Fruit fly (Drosophila melanogaster) whole organism, prepupa: ENCODE results near the gene Art1.

ENCODE experiments used
- Blimp-1 ChIP-seq: fragments of 200-800 bp; sonication (Bioruptor generic); optimal IDR thresholded peaks from 3 replicates; lab custom pipeline; 2017; ENCODE audit warnings: missing biosample characterization, missing genetic modification characterization, mild to moderate bottlenecking, moderate library complexity, missing genetic modification reagents
- CG10631 ChIP-seq: fragments of 200-800 bp; sonication (Bioruptor generic); optimal IDR thresholded peaks from 2 replicates; lab custom pipeline; 2016; ENCODE audit warnings: missing biosample characterization, missing genetic modification characterization
- CG10669 ChIP-seq: fragments of 200-800 bp; sonication (Bioruptor generic); optimal IDR thresholded peaks from 3 replicates; lab custom pipeline; 2018; ENCODE audit warnings: missing biosample characterization, mild to moderate bottlenecking, missing genetic modification characterization, moderate library complexity
- CG11294 ChIP-seq: fragments of 200-800 bp; sonication (Bioruptor generic); IDR thresholded peaks from 2 replicates; pipeline ENCODE4 v1.3.6; 2022; ENCODE audit warnings: missing biosample characterization, missing genetic modification characterization
- CG11762 ChIP-seq: fragments of 200-800 bp; sonication (Bioruptor generic); optimal IDR thresholded peaks from 3 replicates; lab custom pipeline; 2016; ENCODE audit warnings: missing biosample characterization, missing genetic modification characterization; ENCODE audit not compliant: insufficient read depth
- CG11902 ChIP-seq: fragments of 200-800 bp; sonication (Bioruptor generic); optimal IDR thresholded peaks from 3 replicates; lab custom pipeline; 2016; ENCODE audit warnings: missing biosample characterization, missing genetic modification characterization
- CG15336 ChIP-seq: fragments of 200-800 bp; sonication (Bioruptor generic); IDR thresholded peaks from 2 replicates; pipeline ENCODE4 v1.3.6; 2022; ENCODE audit warnings: missing biosample characterization, missing genetic modification characterization
- CG16779 ChIP-seq: fragments of 200-800 bp; sonication (Bioruptor generic); optimal IDR thresholded peaks from 3 replicates; lab custom pipeline; 2017; ENCODE audit warnings: missing biosample characterization, mild to moderate bottlenecking, missing genetic modification characterization
- CG32006 ChIP-seq: fragments of 200-800 bp; sonication (Bioruptor generic); optimal IDR thresholded peaks from 3 replicates; lab custom pipeline; 2017; ENCODE audit warnings: missing biosample characterization, mild to moderate bottlenecking, missing genetic modification characterization
- CG4318 ChIP-seq: fragments of 200-800 bp; sonication (Bioruptor generic); optimal IDR thresholded peaks from 3 replicates; lab custom pipeline; 2017; ENCODE audit warnings: missing biosample characterization, mild to moderate bottlenecking, missing genetic modification characterization
- CG6163 ChIP-seq: fragments of 200-800 bp; sonication (Bioruptor generic); IDR thresholded peaks from 3 replicates; pipeline ENCODE4 v1.3.6; 2022; ENCODE audit warnings: missing biosample characterization, missing genetic modification characterization
- CG6276 ChIP-seq: fragments of 200-800 bp; sonication (Bioruptor generic); optimal IDR thresholded peaks from 2 replicates; lab custom pipeline; 2017; ENCODE audit warnings: missing biosample characterization, mild to moderate bottlenecking, missing genetic modification characterization
- CG6792 ChIP-seq: fragments of 200-800 bp; sonication (Bioruptor generic); optimal IDR thresholded peaks from 3 replicates; lab custom pipeline; 2016; ENCODE audit warnings: missing biosample characterization, missing genetic modification characterization
- CG6808 ChIP-seq: fragments of 200-800 bp; sonication (Bioruptor generic); optimal IDR thresholded peaks from 3 replicates; lab custom pipeline; 2017; ENCODE audit warnings: missing biosample characterization, missing genetic modification characterization, mild to moderate bottlenecking, moderate library complexity, missing genetic modification reagents
- CG6854 ChIP-seq: fragments of 200-800 bp; sonication (Bioruptor generic); optimal IDR thresholded peaks from 2 replicates; lab custom pipeline; 2017; ENCODE audit warnings: missing biosample characterization, mild to moderate bottlenecking, missing genetic modification characterization
- CG8119 ChIP-seq: fragments of 200-800 bp; sonication (Bioruptor generic); IDR thresholded peaks from 3 replicates; pipeline ENCODE4 v1.3.6; 2022; ENCODE audit warnings: missing biosample characterization, missing genetic modification characterization
- CG8632 ChIP-seq: fragments of 200-800 bp; sonication (Bioruptor generic); optimal IDR thresholded peaks from 3 replicates; lab custom pipeline; 2016; ENCODE audit warnings: missing biosample characterization, missing genetic modification characterization
- CG9139 ChIP-seq: fragments of 200-800 bp; sonication (Bioruptor generic); optimal IDR thresholded peaks from 3 replicates; lab custom pipeline; 2017; ENCODE audit warnings: missing biosample characterization, mild to moderate bottlenecking, missing genetic modification characterization
- Eip78C ChIP-seq: fragments of 200-800 bp; sonication (Bioruptor generic); peaks from one replicate; lab custom pipeline; 2016; ENCODE audit warnings: missing biosample characterization, missing genetic modification characterization
- Eip93F ChIP-seq: fragments of 200-800 bp; sonication (Bioruptor generic); optimal IDR thresholded peaks from 2 replicates; lab custom pipeline; 2016; ENCODE audit warnings: missing biosample characterization, mild to moderate bottlenecking, missing genetic modification characterization
- Ets21C ChIP-seq: fragments of 200-800 bp; sonication (Bioruptor generic); optimal IDR thresholded peaks from 3 replicates; lab custom pipeline; 2016; ENCODE audit warnings: missing biosample characterization, missing genetic modification characterization
- Hr4 ChIP-seq: fragments of 200-800 bp; sonication (Bioruptor generic); optimal IDR thresholded peaks from 3 replicates; lab custom pipeline; 2016; ENCODE audit warnings: missing biosample characterization, missing genetic modification characterization
- Lpt ChIP-seq: fragments of 200-800 bp; sonication (Bioruptor generic); optimal IDR thresholded peaks from 3 replicates; lab custom pipeline; 2016; ENCODE audit warnings: missing biosample characterization, missing genetic modification characterization
- Met ChIP-seq: fragments of 200-800 bp; sonication (Bioruptor generic); optimal IDR thresholded peaks from 3 replicates; lab custom pipeline; 2016; ENCODE audit warnings: missing biosample characterization, missing genetic modification characterization
- OdsH ChIP-seq: fragments of 200-800 bp; sonication (Bioruptor generic); optimal IDR thresholded peaks from 3 replicates; lab custom pipeline; 2016; ENCODE audit warnings: missing biosample characterization, missing genetic modification characterization
- Sox102F ChIP-seq: fragments of 200-800 bp; sonication (Bioruptor generic); optimal IDR thresholded peaks from 2 replicates; lab custom pipeline; 2016; ENCODE audit warnings: missing biosample characterization, mild to moderate bottlenecking, missing genetic modification characterization
- Sox14 ChIP-seq: fragments of 200-800 bp; sonication (Bioruptor generic); optimal IDR thresholded peaks from 3 replicates; lab custom pipeline; 2016; ENCODE audit warnings: missing biosample characterization, missing genetic modification characterization
- achi ChIP-seq: fragments of 200-800 bp; sonication (Bioruptor generic); optimal IDR thresholded peaks from 3 replicates; lab custom pipeline; 2016; ENCODE audit warnings: missing biosample characterization, missing genetic modification characterization
- acj6 ChIP-seq: fragments of 200-800 bp; sonication (Bioruptor generic); optimal IDR thresholded peaks from 3 replicates; lab custom pipeline; 2016; ENCODE audit warnings: missing biosample characterization, missing genetic modification characterization
- cyc ChIP-seq: fragments of 200-800 bp; sonication (Bioruptor generic); optimal IDR thresholded peaks from 3 replicates; lab custom pipeline; 2016; ENCODE audit warnings: missing biosample characterization, missing genetic modification characterization
- dsx ChIP-seq: fragments of 200-800 bp; optimal IDR thresholded peaks from 3 replicates; lab custom pipeline; 2019; ENCODE audit warnings: missing biosample characterization, mild to moderate bottlenecking, missing genetic modification characterization, moderate library complexity; ENCODE audit not compliant: poor library complexity, severe bottlenecking
- eg ChIP-seq: fragments of 200-800 bp; sonication (Bioruptor generic); IDR thresholded peaks from 3 replicates; pipeline ENCODE4 v1.3.6; 2022; ENCODE audit warnings: missing biosample characterization, missing genetic modification characterization
- esn ChIP-seq: fragments of 200-800 bp; sonication (Bioruptor generic); optimal IDR thresholded peaks from 2 replicates; lab custom pipeline; 2016; ENCODE audit warnings: missing biosample characterization, mild to moderate bottlenecking, missing genetic modification characterization, moderate library complexity
- fd59A ChIP-seq: fragments of 200-800 bp; sonication (Bioruptor generic); optimal IDR thresholded peaks from 2 replicates; lab custom pipeline; 2017; ENCODE audit warnings: missing biosample characterization, mild to moderate bottlenecking, missing genetic modification characterization, missing genetic modification reagents
- fd85E ChIP-seq: fragments of 200-800 bp; sonication (Bioruptor generic); optimal IDR thresholded peaks from 3 replicates; lab custom pipeline; 2016; ENCODE audit warnings: missing biosample characterization, missing genetic modification characterization
- fkh ChIP-seq: fragments of 200-800 bp; sonication (Bioruptor generic); optimal IDR thresholded peaks from 3 replicates; lab custom pipeline; 2017; ENCODE audit warnings: missing biosample characterization, mild to moderate bottlenecking, missing genetic modification characterization, moderate library complexity
- lz ChIP-seq: fragments of 200-800 bp; sonication (Bioruptor generic); optimal IDR thresholded peaks from 3 replicates; lab custom pipeline; 2016; ENCODE audit warnings: missing biosample characterization, missing genetic modification characterization
- net ChIP-seq: fragments of 200-800 bp; sonication (Bioruptor generic); optimal IDR thresholded peaks from 3 replicates; lab custom pipeline; 2016; ENCODE audit warnings: missing biosample characterization, missing genetic modification characterization
- pdm3 ChIP-seq: fragments of 200-800 bp; sonication (Bioruptor generic); optimal IDR thresholded peaks from 3 replicates; lab custom pipeline; 2016; ENCODE audit warnings: missing biosample characterization, missing genetic modification characterization
- salr ChIP-seq, 2 experiments: fragments of 200-800 bp; sonication (Bioruptor generic); optimal IDR thresholded peaks; 3 replicates each; lab custom pipeline; 2016 to 2018; ENCODE audit warnings: missing biosample characterization in 2 of 2, missing genetic modification characterization in 2 of 2, mild to moderate bottlenecking in 1 of 2
- spab ChIP-seq: fragments of 200-800 bp; sonication (Bioruptor generic); optimal IDR thresholded peaks from 2 replicates; lab custom pipeline; 2017; ENCODE audit warnings: missing biosample characterization, mild to moderate bottlenecking, missing genetic modification characterization, missing genetic modification reagents
- ss ChIP-seq, 2 experiments: fragments of 200-800 bp; sonication (Bioruptor generic); optimal IDR thresholded peaks; 2 replicates in 1 of 2; 3 replicates in 1 of 2; lab custom pipeline; 2017 to 2018; ENCODE audit warnings: mild to moderate bottlenecking in 2 of 2, missing biosample characterization in 2 of 2, missing genetic modification characterization in 2 of 2, moderate library complexity in 1 of 2
- svp ChIP-seq: fragments of 200-800 bp; sonication (Bioruptor generic); peaks from one replicate; lab custom pipeline; 2016; ENCODE audit warnings: missing biosample characterization, missing genetic modification characterization
- topi ChIP-seq: fragments of 200-800 bp; sonication (Bioruptor generic); optimal IDR thresholded peaks from 3 replicates; lab custom pipeline; 2016; ENCODE audit warnings: missing biosample characterization, missing genetic modification characterization

Art1 gene

dm6 chr3R:10778151-10778550, 9.9 kb downstream of the Art1 start:
- TF ChIP-seq CG6276 (no peak), CG15336 (GFP tag; lab: Robert Waterston, UW) (no peak), Met (no peak), CG11762 (no peak), Sox102F (GFP tag; lab: Kevin White, UChicago) (no peak), CG6163 (GFP tag; lab: Robert Waterston, UW) (no peak), Eip78C (GFP tag; lab: Kevin White, UChicago) (no peak), topi (GFP tag; lab: Kevin White, UChicago) (no peak), Blimp-1 (GFP tag; lab: Kevin White, UChicago) (no peak), CG8632 (no peak), salr (GFP tag; optimal IDR thresholded peaks at IDR 0.05; lab: Kevin White, UChicago) (no peak), Lpt (GFP tag; lab: Kevin White, UChicago) (no peak)

- TF ChIP-seq Eip78C (GFP tag; lab: Kevin White, UChicago) (peak; percentile 49), CG10669 (no peak)
Observed at dm6 chr3R:10777274-10777673, 10.8 kb downstream of the Art1 start, which contains the start of the genes CG45076, CG45078 and fau. TSS of gene CG45076 (minus strand) at chr3R:10777374. TSS of gene CG45078 (minus strand) at chr3R:10777374. TSS of gene fau (minus strand) at chr3R:10777374.

dm6 chr3R:10776047-10776659, 11.9 kb downstream of the Art1 start:
- TF ChIP-seq acj6 (GFP tag; lab: Kevin White, UChicago): no peak
- TF ChIP-seq spab (GFP tag; lab: Kevin White, UChicago): no peak
- TF ChIP-seq fkh (GFP tag; lab: Kevin White, UChicago): no peak
- TF ChIP-seq CG16779: no peak
- TF ChIP-seq CG15336 (GFP tag; lab: Robert Waterston, UW): no peak
- no peak for TF ChIP-seq Met
- TF ChIP-seq Eip93F (GFP tag; lab: Kevin White, UChicago): no peak
- TF ChIP-seq CG10669: no peak
- TF ChIP-seq CG8632: no peak

- TF ChIP-seq CG10631 (GFP tag; lab: Kevin White, UChicago) (no peak), CG15336 (GFP tag; lab: Robert Waterston, UW) (peak; percentile 67), ss (GFP tag; optimal IDR thresholded peaks at IDR 0.05; lab: Kevin White, UChicago) (no peak), OdsH (GFP tag; lab: Kevin White, UChicago) (no peak), fd85E (GFP tag; lab: Kevin White, UChicago) (no peak), CG16779 (no peak), CG4318 (GFP tag; lab: Kevin White, UChicago) (no peak), net (GFP tag; lab: Kevin White, UChicago) (no peak), CG8632 (no peak), svp (GFP tag; lab: Kevin White, UChicago) (no peak), Hr4 (peak; percentile 36), eg (GFP tag; lab: Robert Waterston, UW) (no peak; the same call in none of the 3 replicates), topi (GFP tag; lab: Kevin White, UChicago) (no peak), CG11762 (peak; percentile 23), CG6276 (no peak), pdm3 (GFP tag; lab: Kevin White, UChicago) (peak; percentile 40), fkh (GFP tag; lab: Kevin White, UChicago) (no peak), CG9139 (no peak), Ets21C (GFP tag; lab: Kevin White, UChicago) (no peak), CG8119 (GFP tag; lab: Robert Waterston, UW) (peak; percentile 56; the same call in 2 of the 3 replicates), CG6792 (GFP tag; lab: Kevin White, UChicago) (peak; percentile 2), CG11294 (GFP tag; lab: Robert Waterston, UW) (peak; percentile 42; the same call in 1 of the 2 replicates), CG11902 (GFP tag; lab: Kevin White, UChicago) (no peak), Sox14 (GFP tag; lab: Kevin White, UChicago) (peak; percentile 34), acj6 (GFP tag; lab: Kevin White, UChicago) (peak; percentile 26), CG6808 (GFP tag; lab: Kevin White, UChicago) (no peak), Eip78C (GFP tag; lab: Kevin White, UChicago) (no peak), esn (GFP tag; lab: Kevin White, UChicago) (no peak), cyc (GFP tag; lab: Kevin White, UChicago) (peak; percentile 26), CG6854 (no peak), dsx (no peak), fd59A (GFP tag; lab: Kevin White, UChicago) (no peak), achi (GFP tag; lab: Kevin White, UChicago) (no peak), lz (peak; percentile 12), CG32006 (GFP tag; lab: Kevin White, UChicago) (no peak)
Observed at dm6 chr3R:10775246-10775645, 12.8 kb downstream of the Art1 start.
